Worm (Caenorhabditis elegans) whole organism, late embryonic: ENCODE results near the gene sax-1.

ENCODE experiments used
- C38D4.7 ChIP-seq: fragments of 200-800 bp; sonication (Bioruptor generic); optimal IDR thresholded peaks from 2 replicates; lab custom pipeline; 2018; ENCODE audit warnings: mild to moderate bottlenecking, missing genetic modification characterization, moderate library complexity, missing compliant biosample characterization
- F13H6.1 ChIP-seq: sonication (generic microtip); optimal IDR thresholded peaks from 2 replicates; lab custom pipeline; 2016; ENCODE audit warnings: missing genetic modification characterization, missing compliant biosample characterization
- K02D7.2 ChIP-seq: sonication (generic microtip); optimal IDR thresholded peaks from 2 replicates; lab custom pipeline; 2017; ENCODE audit warnings: mild to moderate bottlenecking, missing genetic modification characterization, missing compliant biosample characterization
- K09A11.1 ChIP-seq: sonication (generic microtip); optimal IDR thresholded peaks from 2 replicates; lab custom pipeline; 2017; ENCODE audit warnings: antibody characterized with exemption, mild to moderate bottlenecking, missing genetic modification characterization, missing compliant biosample characterization; ENCODE audit not compliant: insufficient read depth
- Y22D7AL.16 ChIP-seq: sonication (generic microtip); optimal IDR thresholded peaks from 2 replicates; lab custom pipeline; 2016; ENCODE audit warnings: missing genetic modification characterization, missing compliant biosample characterization
- ceh-18 ChIP-seq: sonication (generic microtip); optimal IDR thresholded peaks from 2 replicates; lab custom pipeline; 2016; ENCODE audit warnings: missing genetic modification characterization, missing compliant biosample characterization
- ceh-19 ChIP-seq: fragments of 200-800 bp; sonication (Bioruptor generic); optimal IDR thresholded peaks from 2 replicates; lab custom pipeline; 2018; ENCODE audit warnings: mild to moderate bottlenecking, missing genetic modification characterization, missing compliant biosample characterization
- ceh-22 ChIP-seq: sonication (generic microtip); optimal IDR thresholded peaks from 2 replicates; lab custom pipeline; 2017; ENCODE audit warnings: missing biosample characterization, missing genetic modification characterization
- ceh-24 ChIP-seq: sonication (generic microtip); optimal IDR thresholded peaks from 2 replicates; lab custom pipeline; 2016; ENCODE audit warnings: mild to moderate bottlenecking, missing genetic modification characterization, missing compliant biosample characterization
- ceh-30 ChIP-seq: fragments of 150-350 bp; optimal IDR thresholded peaks from 2 replicates; lab custom pipeline; 2014; ENCODE audit warnings: missing biosample characterization, missing genetic modification characterization
- ceh-31 ChIP-seq: sonication (generic microtip); optimal IDR thresholded peaks from 2 replicates; lab custom pipeline; 2016; ENCODE audit warnings: missing genetic modification characterization, missing compliant biosample characterization
- ceh-34 ChIP-seq: sonication (generic microtip); optimal IDR thresholded peaks from 2 replicates; lab custom pipeline; 2016; ENCODE audit warnings: mild to moderate bottlenecking, missing genetic modification characterization, missing compliant biosample characterization
- ceh-45 ChIP-seq: fragments of 200-800 bp; sonication (Bioruptor generic); IDR thresholded peaks from 2 replicates; pipeline ENCODE4 v1.3.6; 2022; ENCODE audit warnings: missing genetic modification reagents, missing genetic modification characterization, missing compliant biosample characterization
- elt-2 ChIP-seq: sonication (generic microtip); optimal IDR thresholded peaks from 2 replicates; lab custom pipeline; 2016; ENCODE audit warnings: missing genetic modification reagents, missing genetic modification characterization, missing compliant biosample characterization
- elt-4 ChIP-seq: sonication (generic microtip); optimal IDR thresholded peaks from 2 replicates; lab custom pipeline; 2016; ENCODE audit warnings: missing genetic modification characterization, missing compliant biosample characterization
- fkh-6 ChIP-seq: sonication (generic microtip); optimal IDR thresholded peaks from 2 replicates; lab custom pipeline; 2016; ENCODE audit warnings: missing genetic modification characterization, missing compliant biosample characterization
- hlh-13 ChIP-seq: fragments of 200-800 bp; sonication (Bioruptor generic); optimal IDR thresholded peaks from 2 replicates; lab custom pipeline; 2018; ENCODE audit warnings: mild to moderate bottlenecking, missing genetic modification characterization, missing compliant biosample characterization
- hlh-30 ChIP-seq: sonication (generic microtip); optimal IDR thresholded peaks from 2 replicates; lab custom pipeline; 2017; ENCODE audit warnings: antibody characterized with exemption, missing genetic modification characterization, missing compliant biosample characterization; ENCODE audit not compliant: insufficient read depth
- lim-6 ChIP-seq: sonication (generic microtip); optimal IDR thresholded peaks from 2 replicates; lab custom pipeline; 2016; ENCODE audit warnings: missing genetic modification characterization, missing compliant biosample characterization
- mec-3 ChIP-seq: sonication (generic microtip); optimal IDR thresholded peaks from 2 replicates; lab custom pipeline; 2016; ENCODE audit warnings: borderline replicate concordance, missing genetic modification characterization, missing compliant biosample characterization
- nhr-232 ChIP-seq: sonication (generic microtip); optimal IDR thresholded peaks from 2 replicates; lab custom pipeline; 2016; ENCODE audit warnings: missing genetic modification characterization, missing compliant biosample characterization
- pag-3 ChIP-seq: sonication (generic microtip); optimal IDR thresholded peaks from 2 replicates; lab custom pipeline; 2016; ENCODE audit warnings: missing compliant biosample characterization, missing genetic modification characterization, borderline replicate concordance
- pax-1 ChIP-seq: fragments of 150-350 bp; optimal IDR thresholded peaks from 2 replicates; lab custom pipeline; 2014; ENCODE audit warnings: missing biosample characterization, missing genetic modification characterization
- ref-2 ChIP-seq: sonication (generic microtip); optimal IDR thresholded peaks from 2 replicates; lab custom pipeline; 2016; ENCODE audit warnings: missing genetic modification characterization, missing compliant biosample characterization
- sdc-2 ChIP-seq: sonication (generic microtip); optimal IDR thresholded peaks from 2 replicates; lab custom pipeline; 2016; ENCODE audit warnings: missing genotype, missing genetic modification characterization, missing compliant biosample characterization
- syd-9 ChIP-seq: sonication (generic microtip); optimal IDR thresholded peaks from 2 replicates; lab custom pipeline; 2016; ENCODE audit warnings: mild to moderate bottlenecking, missing genetic modification characterization, moderate library complexity, missing compliant biosample characterization
- tbx-2 ChIP-seq: sonication (generic microtip); optimal IDR thresholded peaks from 2 replicates; lab custom pipeline; 2016; ENCODE audit warnings: missing genetic modification characterization, missing compliant biosample characterization
- tbx-7 ChIP-seq: sonication (generic microtip); optimal IDR thresholded peaks from 2 replicates; lab custom pipeline; 2016; ENCODE audit warnings: missing genotype, missing genetic modification characterization, missing compliant biosample characterization
- unc-3 ChIP-seq, 2 experiments: fragments of 200-800 bp in 1 of 2; sonication (Bioruptor generic) in 1 of 2; sonication (generic microtip) in 1 of 2; conservative IDR thresholded peaks in 1 of 2; optimal IDR thresholded peaks in 1 of 2; 2 replicates each; pipeline versions ENCODE4 v1.3.6 to Lab custom; 2016 to 2022; ENCODE audit warnings: missing compliant biosample characterization in 2 of 2, missing genetic modification characterization in 2 of 2, missing genetic modification reagents in 1 of 2
- unc-55 ChIP-seq: sonication (generic microtip); optimal IDR thresholded peaks from 2 replicates; lab custom pipeline; 2017; ENCODE audit warnings: missing biosample characterization, missing genetic modification reagents, missing genetic modification characterization
- ztf-16 ChIP-seq: sonication (generic microtip); optimal IDR thresholded peaks from 2 replicates; lab custom pipeline; 2017; ENCODE audit warnings: missing genetic modification characterization, missing compliant biosample characterization

sax-1 gene

ce11 chrX:3686420-3686819 lies 36.5 kb upstream of the sax-1 start:
- no peak for TF ChIP-seq Y22D7AL.16
- TF ChIP-seq lim-6 (tag; lab: Kevin White, UChicago) = no peak
- TF ChIP-seq ceh-22 (tag; lab: Kevin White, UChicago) = no peak
- no peak for TF ChIP-seq ceh-18 (tag; lab: Kevin White, UChicago)
- no peak for TF ChIP-seq ceh-24
- TF ChIP-seq pax-1 (tag; lab: Kevin White, UChicago) = no peak
- TF ChIP-seq ref-2 (tag; lab: Kevin White, UChicago) = no peak
- TF ChIP-seq tbx-7 (tag; lab: Kevin White, UChicago) = no peak
- no peak for TF ChIP-seq fkh-6 (tag; lab: Kevin White, UChicago)
- no peak for TF ChIP-seq C38D4.7
- TF ChIP-seq mec-3 (tag; lab: Kevin White, UChicago) = no peak
- TF ChIP-seq ztf-16 (tag; lab: Kevin White, UChicago) = no peak
- TF ChIP-seq ceh-31 (tag; lab: Kevin White, UChicago) = no peak
- no peak for TF ChIP-seq F13H6.1 (tag; lab: Kevin White, UChicago)
- TF ChIP-seq K02D7.2 (tag; lab: Kevin White, UChicago) = no peak
- no peak for TF ChIP-seq pag-3
- TF ChIP-seq elt-2 = no peak
- no peak for TF ChIP-seq ceh-34 (tag; lab: Kevin White, UChicago)

ce11 chrX:3683060-3683459 lies 33.1 kb upstream of the sax-1 start:
- no peak for TF ChIP-seq ceh-45 (GFP tag; lab: Robert Waterston, UW)
- no peak for TF ChIP-seq elt-4 (tag; lab: Kevin White, UChicago)
- TF ChIP-seq unc-55 (GFP tag; lab: Kevin White, UChicago) = peak; percentile 77
- TF ChIP-seq Y22D7AL.16 = no peak

ce11 chrX:3680544-3681214 lies 30.7 kb upstream of the sax-1 start, which contains the start of gene tsp-17:
Gene tsp-17 (plus strand): TSS chrX:3681164.
- TF ChIP-seq sdc-2 (tag; lab: Kevin White, UChicago) (no peak), unc-3 (GFP tag; conservative IDR thresholded peaks at IDR 0.05; lab: Robert Waterston, UW) (no peak), unc-3 (tag; optimal IDR thresholded peaks at IDR 0.05; lab: Kevin White, UChicago) (no peak), unc-55 (GFP tag; lab: Kevin White, UChicago) (peak; percentile 17), fkh-6 (tag; lab: Kevin White, UChicago) (no peak), hlh-13 (no peak), elt-2 (peak; percentile 23)

- TF ChIP-seq K09A11.1 (tag; lab: Kevin White, UChicago) (no peak), pax-1 (tag; lab: Kevin White, UChicago) (no peak), ceh-19 (GFP tag; lab: Kevin White, UChicago) (peak; percentile 79), ceh-22 (tag; lab: Kevin White, UChicago) (no peak), fkh-6 (tag; lab: Kevin White, UChicago) (no peak), nhr-232 (tag; lab: Kevin White, UChicago) (no peak), hlh-30 (tag; lab: Kevin White, UChicago) (peak; percentile 39), sdc-2 (tag; lab: Kevin White, UChicago) (peak; percentile 13), tbx-2 (tag; lab: Kevin White, UChicago) (peak; percentile 33), syd-9 (tag; lab: Kevin White, UChicago) (no peak), C38D4.7 (peak; percentile 17), ceh-24 (no peak), elt-2 (peak; percentile 40), ceh-30 (no peak), ceh-31 (tag; lab: Kevin White, UChicago) (peak; percentile 20)
Observed at ce11 chrX:3678507-3679175, 28.7 kb upstream of the sax-1 start, which contains the start of gene tag-52. Gene tag-52 (minus strand): TSS chrX:3678557.
